Fruit fly (Drosophila melanogaster) whole organism, adult: ENCODE data around the gene Dscam4.

Source experiments
- CG11617 ChIP-seq: fragments of 200-800 bp; sonication (Bioruptor generic); optimal IDR thresholded peaks from 2 replicates; lab custom pipeline; 2017; ENCODE audit warnings: mild to moderate bottlenecking, missing biosample characterization, missing genetic modification reagents, missing genetic modification characterization
- CG1620 ChIP-seq: fragments of 200-800 bp; sonication (Bioruptor generic); optimal IDR thresholded peaks from 2 replicates; lab custom pipeline; 2016; ENCODE audit warnings: missing biosample characterization, missing genetic modification characterization
- CG33017 ChIP-seq: fragments of 200-800 bp; sonication (Bioruptor generic); optimal IDR thresholded peaks from 2 replicates; lab custom pipeline; 2018; ENCODE audit warnings: missing biosample characterization, mild to moderate bottlenecking, missing genetic modification characterization, moderate library complexity
- CG5204 ChIP-seq: fragments of 200-800 bp; sonication (Bioruptor generic); optimal IDR thresholded peaks from 2 replicates; lab custom pipeline; 2016; ENCODE audit warnings: missing biosample characterization, missing genetic modification characterization
- CG7045 ChIP-seq: fragments of 200-800 bp; sonication (Bioruptor generic); optimal IDR thresholded peaks from 2 replicates; lab custom pipeline; 2017; ENCODE audit warnings: missing biosample characterization, mild to moderate bottlenecking, missing genetic modification characterization
- Clk ChIP-seq: fragments of 200-800 bp; sonication (Bioruptor generic); optimal IDR thresholded peaks from 2 replicates; lab custom pipeline; 2017; ENCODE audit warnings: missing biosample characterization, missing genetic modification characterization
- Crg-1 ChIP-seq: fragments of 200-800 bp; sonication (Bioruptor generic); optimal IDR thresholded peaks from 2 replicates; lab custom pipeline; 2016; ENCODE audit warnings: missing biosample characterization, missing genetic modification characterization
- Hr96 ChIP-seq: fragments of 200-800 bp; sonication (Bioruptor generic); optimal IDR thresholded peaks from 2 replicates; lab custom pipeline; 2016; ENCODE audit warnings: missing biosample characterization, missing genetic modification characterization
- cic ChIP-seq: fragments of 200-800 bp; sonication (Bioruptor generic); optimal IDR thresholded peaks from 2 replicates; lab custom pipeline; 2017; ENCODE audit warnings: missing biosample characterization, mild to moderate bottlenecking, missing genetic modification characterization, moderate library complexity
- cnc ChIP-seq, 2 experiments: fragments of >200 bp; optimal IDR thresholded peaks; 2 replicates each; lab custom pipeline; 2017
- kay ChIP-seq: fragments of 200-800 bp; sonication (Bioruptor generic); peaks from one replicate; lab custom pipeline; 2016; ENCODE audit warnings: missing biosample characterization, missing genetic modification characterization, borderline replicate concordance
- pad ChIP-seq: fragments of 200-800 bp; sonication (Bioruptor generic); optimal IDR thresholded peaks from 3 replicates; lab custom pipeline; 2017; ENCODE audit warnings: missing biosample characterization, missing genetic modification characterization, mild to moderate bottlenecking, moderate library complexity, missing genetic modification reagents
- tj ChIP-seq: fragments of 200-800 bp; sonication (Bioruptor generic); optimal IDR thresholded peaks from 3 replicates; lab custom pipeline; 2017; ENCODE audit warnings: missing biosample characterization, mild to moderate bottlenecking, missing genetic modification characterization, moderate library complexity
- toe ChIP-seq: fragments of 200-800 bp; sonication (Bioruptor generic); optimal IDR thresholded peaks from 2 replicates; lab custom pipeline; 2016; ENCODE audit warnings: missing biosample characterization, missing genetic modification characterization

DNA sequence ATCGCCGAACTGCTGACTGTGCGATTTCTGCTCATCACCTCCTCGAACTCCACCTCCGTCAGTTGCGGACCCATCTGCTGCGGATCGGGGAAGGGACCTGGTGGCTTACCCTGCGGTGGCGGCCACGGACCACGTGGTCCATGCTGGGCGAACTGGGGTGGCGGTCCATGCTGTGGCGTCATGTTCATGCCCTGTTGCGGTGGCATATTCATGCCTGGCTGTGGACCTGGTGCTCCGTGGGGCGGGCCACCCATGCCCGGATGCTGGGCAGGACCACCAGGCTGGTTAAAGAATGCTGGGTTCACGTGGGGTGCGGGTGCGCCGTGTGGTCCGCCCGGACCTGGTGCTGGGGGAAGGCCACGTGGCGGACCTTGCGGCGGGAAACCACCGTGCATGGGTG, 73.8 kb downstream of the Dscam4 start:
- no peak for TF ChIP-seq CG7045 (GFP tag; lab: Kevin White, UChicago)
- TF ChIP-seq pad (GFP tag; lab: Kevin White, UChicago) = no peak
- TF ChIP-seq cnc (optimal IDR thresholded peaks at IDR 0.05; lab: Kevin White, UChicago) = no peak
- no peak for TF ChIP-seq tj (GFP tag; lab: Kevin White, UChicago)
- TF ChIP-seq kay = no peak
- no peak for TF ChIP-seq Hr96 (GFP tag; lab: Kevin White, UChicago)
- TF ChIP-seq Crg-1 (GFP tag; lab: Kevin White, UChicago) = no peak
- TF ChIP-seq CG1620 (GFP tag; lab: Kevin White, UChicago) = no peak
- no peak for TF ChIP-seq Clk
- TF ChIP-seq cic (GFP tag; lab: Kevin White, UChicago) = no peak
- no peak for TF ChIP-seq CG5204 (GFP tag; lab: Kevin White, UChicago)
- no peak for TF ChIP-seq CG33017 (tag; lab: Kevin White, UChicago)
- TF ChIP-seq toe = no peak
- no peak for TF ChIP-seq CG11617 (GFP tag; lab: Kevin White, UChicago)
